Worm (Caenorhabditis elegans) whole organism, L3 larva: ENCODE results near the gene F27D9.7.

ENCODE experiments used
- aly-2 ChIP-seq: fragments of 150-350 bp; optimal IDR thresholded peaks from 2 replicates; lab custom pipeline; 2014; ENCODE audit warnings: missing biosample characterization, missing genetic modification characterization
- ama-1 ChIP-seq: fragments of 150-350 bp; optimal IDR thresholded peaks from 2 replicates; lab custom pipeline; 2018
- ceh-28 ChIP-seq: fragments of 150-350 bp; optimal IDR thresholded peaks from 2 replicates; lab custom pipeline; 2014; ENCODE audit warnings: missing biosample characterization, missing genetic modification reagents, missing genetic modification characterization
- ceh-9 ChIP-seq: sonication (generic microtip); optimal IDR thresholded peaks from 2 replicates; lab custom pipeline; 2018; ENCODE audit warnings: missing biosample characterization, missing genetic modification characterization
- egl-27 ChIP-seq: sonication (generic microtip); optimal IDR thresholded peaks from 4 replicates; lab custom pipeline; 2017; ENCODE audit warnings: missing biosample characterization, missing genetic modification reagents, missing genetic modification characterization
- egl-5 ChIP-seq: fragments of 150-350 bp; optimal IDR thresholded peaks from 2 replicates; lab custom pipeline; 2017; ENCODE audit warnings: missing biosample characterization, missing genetic modification reagents, missing genetic modification characterization, inconsistent platforms
- elt-1 ChIP-seq: fragments of 150-350 bp; optimal IDR thresholded peaks from 2 replicates; lab custom pipeline; 2014; ENCODE audit warnings: missing biosample characterization, missing genetic modification characterization
- elt-2 ChIP-seq: sonication (generic microtip); optimal IDR thresholded peaks from 2 replicates; lab custom pipeline; 2016; ENCODE audit warnings: missing genetic modification reagents, mild to moderate bottlenecking, missing genetic modification characterization, missing compliant biosample characterization
- fkh-10 ChIP-seq: sonication (generic microtip); optimal IDR thresholded peaks from 2 replicates; lab custom pipeline; 2017; ENCODE audit warnings: missing biosample characterization, missing genetic modification reagents, missing genetic modification characterization
- jun-1 ChIP-seq: fragments of 150-350 bp; optimal IDR thresholded peaks from 2 replicates; lab custom pipeline; 2014; ENCODE audit warnings: missing biosample characterization, missing genetic modification reagents, missing genetic modification characterization
- lin-15B ChIP-seq: fragments of 150-350 bp; optimal IDR thresholded peaks from 2 replicates; lab custom pipeline; 2014; ENCODE audit warnings: missing biosample characterization, missing genetic modification characterization
- lin-39 ChIP-seq: fragments of 150-350 bp; optimal IDR thresholded peaks from 2 replicates; lab custom pipeline; 2018; ENCODE audit warnings: missing biosample characterization, missing genetic modification reagents, missing genetic modification characterization
- mdl-1 ChIP-seq: fragments of 150-350 bp; optimal IDR thresholded peaks from 2 replicates; lab custom pipeline; 2014; ENCODE audit warnings: missing biosample characterization, missing genetic modification characterization
- mml-1 ChIP-seq: fragments of 150-350 bp; sonication (generic microtip); optimal IDR thresholded peaks from 3 replicates; lab custom pipeline; 2014; ENCODE audit warnings: missing biosample characterization, missing genetic modification characterization
- nfya-1 ChIP-seq: sonication (generic microtip); optimal IDR thresholded peaks from 2 replicates; lab custom pipeline; 2017; ENCODE audit warnings: missing genetic modification characterization, mild to moderate bottlenecking, missing compliant biosample characterization, antibody characterized with exemption, moderate library complexity; ENCODE audit not compliant: insufficient read depth
- nhr-12 ChIP-seq: fragments of 150-350 bp; optimal IDR thresholded peaks from 2 replicates; lab custom pipeline; 2014; ENCODE audit warnings: missing biosample characterization, missing genetic modification characterization
- nhr-23 ChIP-seq: fragments of 150-350 bp; optimal IDR thresholded peaks from 2 replicates; lab custom pipeline; 2014; ENCODE audit warnings: missing biosample characterization, missing genetic modification reagents, missing genetic modification characterization
- nhr-237 ChIP-seq: fragments of 150-350 bp; optimal IDR thresholded peaks from 2 replicates; lab custom pipeline; 2014; ENCODE audit warnings: missing biosample characterization, missing genetic modification characterization
- nhr-25 ChIP-seq: sonication (generic microtip); optimal IDR thresholded peaks from 2 replicates; lab custom pipeline; 2017; ENCODE audit warnings: missing biosample characterization, missing genetic modification characterization
- nhr-28 ChIP-seq: fragments of 150-350 bp; optimal IDR thresholded peaks from 2 replicates; lab custom pipeline; 2014; ENCODE audit warnings: missing biosample characterization, missing genetic modification characterization
- nhr-77 ChIP-seq: fragments of 150-350 bp; optimal IDR thresholded peaks from 2 replicates; lab custom pipeline; 2014; ENCODE audit warnings: missing biosample characterization, missing genetic modification characterization
- pha-4 ChIP-seq: fragments of 150-350 bp; optimal IDR thresholded peaks from 2 replicates; lab custom pipeline; 2014; ENCODE audit warnings: missing biosample characterization, missing genetic modification reagents, missing genetic modification characterization
- pqm-1 ChIP-seq: fragments of 150-350 bp; optimal IDR thresholded peaks from 2 replicates; lab custom pipeline; 2017; ENCODE audit warnings: missing biosample characterization, missing genetic modification characterization, inconsistent platforms
- sea-2 ChIP-seq: fragments of 150-350 bp; sonication (generic microtip); optimal IDR thresholded peaks from 4 replicates; lab custom pipeline; 2014; ENCODE audit warnings: missing biosample characterization, missing genetic modification reagents, missing genetic modification characterization
- snpc-4 ChIP-seq: fragments of 150-350 bp; optimal IDR thresholded peaks from 2 replicates; lab custom pipeline; 2014; ENCODE audit warnings: missing biosample characterization, missing genetic modification characterization
- tbx-2 ChIP-seq: sonication (generic microtip); optimal IDR thresholded peaks from 2 replicates; lab custom pipeline; 2016; ENCODE audit warnings: mild to moderate bottlenecking, missing genetic modification characterization, missing compliant biosample characterization
- unc-62 ChIP-seq: fragments of 150-350 bp; sonication (generic microtip); optimal IDR thresholded peaks from 4 replicates; lab custom pipeline; 2014; ENCODE audit warnings: missing biosample characterization, missing genetic modification reagents, missing genetic modification characterization
- zag-1 ChIP-seq: fragments of 150-350 bp; optimal IDR thresholded peaks from 2 replicates; lab custom pipeline; 2014; ENCODE audit warnings: missing biosample characterization, missing genetic modification characterization
- ztf-11 ChIP-seq: fragments of 150-350 bp; optimal IDR thresholded peaks from 2 replicates; lab custom pipeline; 2014; ENCODE audit warnings: missing biosample characterization, missing genetic modification characterization
- ztf-4 ChIP-seq: fragments of 150-350 bp; optimal IDR thresholded peaks from 2 replicates; lab custom pipeline; 2014; ENCODE audit warnings: missing biosample characterization, missing genetic modification characterization

The F27D9.7 gene

ce11 chrX:7661628-7662027, 8.9 kb downstream of the F27D9.7 start:
- TF ChIP-seq elt-2 (tag; lab: Kevin White, UChicago) (peak; percentile 44), egl-27 (tag; lab: Kevin White, UChicago) (no peak), ceh-28 (tag; lab: Kevin White, UChicago) (peak; percentile 36), aly-2 (tag; lab: Kevin White, UChicago) (no peak), nfya-1 (tag; lab: Kevin White, UChicago) (peak; percentile 48), nhr-23 (peak; percentile 80), jun-1 (no peak), lin-15B (tag; lab: Kevin White, UChicago) (peak; percentile 43), mdl-1 (tag; lab: Kevin White, UChicago) (no peak), pqm-1 (tag; lab: Kevin White, UChicago) (peak; percentile 36), egl-5 (peak; percentile 17), pha-4 (tag; lab: Kevin White, UChicago) (peak; percentile 79), nhr-25 (tag; lab: Kevin White, UChicago) (peak; percentile 38), lin-39 (tag; lab: Kevin White, UChicago) (peak; percentile 32), ama-1 (peak; percentile 87)

ce11 chrX:7660919-7661557, 9.5 kb downstream of the F27D9.7 start, which contains the start of gene pcca-1:
Gene pcca-1, minus strand, starts transcription at chrX:7660986.
- TF ChIP-seq nhr-12 (tag; lab: Kevin White, UChicago) = no peak
- no peak for TF ChIP-seq pqm-1 (tag; lab: Kevin White, UChicago)
- no peak for TF ChIP-seq nhr-77 (tag; lab: Kevin White, UChicago)
- TF ChIP-seq ztf-11 (tag; lab: Kevin White, UChicago) = no peak
- TF ChIP-seq nfya-1 (tag; lab: Kevin White, UChicago) = peak; percentile 47
- TF ChIP-seq elt-2 (tag; lab: Kevin White, UChicago) = peak; percentile 46
- no peak for TF ChIP-seq nhr-237 (tag; lab: Kevin White, UChicago)
- TF ChIP-seq elt-1 (tag; lab: Kevin White, UChicago) = no peak
- TF ChIP-seq unc-62 (GFP tag; lab: Kevin White, UChicago) = no peak
- TF ChIP-seq mml-1 = no peak
- no peak for TF ChIP-seq fkh-10
- TF ChIP-seq ceh-28 (tag; lab: Kevin White, UChicago) = peak; percentile 42
- TF ChIP-seq ztf-4 (tag; lab: Kevin White, UChicago) = no peak
- TF ChIP-seq ama-1 = no peak
- TF ChIP-seq nhr-28 (tag; lab: Kevin White, UChicago) = no peak
- TF ChIP-seq sea-2 (GFP tag; lab: Kevin White, UChicago) = no peak
- TF ChIP-seq tbx-2 (tag; lab: Kevin White, UChicago) = no peak
- TF ChIP-seq jun-1 = no peak
- TF ChIP-seq zag-1 (tag; lab: Kevin White, UChicago) = no peak
- peak; percentile 6 for TF ChIP-seq lin-39 (tag; lab: Kevin White, UChicago)

ce11 chrX:7659591-7660433, 10.7 kb downstream of the F27D9.7 start:
- TF ChIP-seq ceh-9 (tag; lab: Kevin White, UChicago) = no peak
- peak; percentile 10 for TF ChIP-seq nfya-1 (tag; lab: Kevin White, UChicago)
- no peak for TF ChIP-seq snpc-4 (tag; lab: Kevin White, UChicago)

- TF ChIP-seq lin-15B (tag; lab: Kevin White, UChicago) (no peak), mdl-1 (tag; lab: Kevin White, UChicago) (no peak), egl-5 (no peak)
Measured at ce11 chrX:7656875-7657274, 13.7 kb downstream of the F27D9.7 start, which contains the start of gene F27D9.12. Gene F27D9.12, minus strand, starts transcription at chrX:7656975.

ce11 chrX:7655469-7656003, 15.0 kb downstream of the F27D9.7 start:
- TF ChIP-seq nfya-1 (tag; lab: Kevin White, UChicago) (peak; percentile 42), tbx-2 (tag; lab: Kevin White, UChicago) (no peak)
